Worm (Caenorhabditis elegans) whole organism, L1 larva: ENCODE measurements around the gene oat-1.

Experiments
- C04F5.9 ChIP-seq: sonication (generic microtip); optimal IDR thresholded peaks from 2 replicates; lab custom pipeline; 2016; ENCODE audit warnings: missing genetic modification characterization, missing compliant biosample characterization
- C34B4.2 ChIP-seq: sonication (generic microtip); optimal IDR thresholded peaks from 2 replicates; lab custom pipeline; 2017; ENCODE audit warnings: mild to moderate bottlenecking, missing genetic modification characterization, missing compliant biosample characterization
- aha-1 ChIP-seq: fragments of 150-350 bp; optimal IDR thresholded peaks from 2 replicates; lab custom pipeline; 2014; ENCODE audit warnings: missing biosample characterization, missing genetic modification characterization
- aly-2 ChIP-seq: fragments of 150-350 bp; optimal IDR thresholded peaks from 2 replicates; lab custom pipeline; 2014; ENCODE audit warnings: missing biosample characterization, missing genetic modification characterization
- ceh-63 ChIP-seq: fragments of 200-800 bp; sonication (Bioruptor generic); optimal IDR thresholded peaks from 2 replicates; lab custom pipeline; 2018; ENCODE audit warnings: mild to moderate bottlenecking, missing genetic modification characterization, missing compliant biosample characterization
- ceh-8 ChIP-seq: fragments of 200-800 bp; sonication (Bioruptor generic); optimal IDR thresholded peaks from 2 replicates; lab custom pipeline; 2018; ENCODE audit warnings: mild to moderate bottlenecking, missing genetic modification characterization, moderate library complexity, missing compliant biosample characterization
- ceh-82 ChIP-seq, 3 experiments: fragments of 150-350 bp in 1 of 3; sonication (generic microtip) in 2 of 3; optimal IDR thresholded peaks; 2 replicates each; lab custom pipeline; 2014 to 2017; ENCODE audit warnings: missing biosample characterization in 3 of 3, missing genetic modification characterization in 3 of 3
- ceh-88 ChIP-seq: fragments of 200-800 bp; sonication (Bioruptor generic); IDR thresholded peaks from 2 replicates; pipeline ENCODE4 v1.3.6; 2022; ENCODE audit warnings: missing genetic modification characterization, missing compliant biosample characterization
- efl-1 ChIP-seq, 4 experiments: fragments of 150-350 bp; optimal IDR thresholded peaks in 3 of 4; peaks in 1 of 4; 1 replicate in 1 of 4; 2 replicates in 3 of 4; lab custom pipeline; 2014; ENCODE audit warnings: missing biosample characterization in 2 of 4, missing genetic modification characterization in 2 of 4, missing genetic modification reagents in 2 of 4
- efl-3 ChIP-seq: fragments of 200-800 bp; sonication (Bioruptor generic); optimal IDR thresholded peaks from 2 replicates; lab custom pipeline; 2018; ENCODE audit warnings: mild to moderate bottlenecking, missing genetic modification characterization, missing compliant biosample characterization
- egl-13 ChIP-seq: sonication (generic microtip); optimal IDR thresholded peaks from 2 replicates; lab custom pipeline; 2016; ENCODE audit warnings: missing genotype, missing genetic modification reagents, missing genetic modification characterization, missing compliant biosample characterization
- egl-27 ChIP-seq, 2 experiments: fragments of 150-350 bp in 1 of 2; sonication (generic microtip); optimal IDR thresholded peaks; 3 replicates each; lab custom pipeline; 2017 to 2018; ENCODE audit warnings: missing biosample characterization in 2 of 2, missing genetic modification characterization in 2 of 2, missing genetic modification reagents in 2 of 2
- elt-2 ChIP-seq: sonication (generic microtip); optimal IDR thresholded peaks from 2 replicates; lab custom pipeline; 2016; ENCODE audit warnings: missing genetic modification characterization, mild to moderate bottlenecking, inconsistent platforms, missing compliant biosample characterization, missing genetic modification reagents
- elt-3 ChIP-seq, 6 experiments: fragments of 150-350 bp in 1 of 6; sonication (generic microtip); optimal IDR thresholded peaks; 2 replicates each; lab custom pipeline; 2017 to 2018; ENCODE audit warnings: missing biosample characterization in 6 of 6, missing genetic modification characterization in 6 of 6, inconsistent platforms in 1 of 6
- ets-5 ChIP-seq: fragments of 200-800 bp; sonication (Bioruptor generic); IDR thresholded peaks from 2 replicates; pipeline ENCODE4 v1.3.6; 2022; ENCODE audit warnings: missing genetic modification characterization, missing compliant biosample characterization
- fkh-10 ChIP-seq: sonication (generic microtip); optimal IDR thresholded peaks from 2 replicates; lab custom pipeline; 2017; ENCODE audit warnings: missing biosample characterization, missing genetic modification reagents, missing genetic modification characterization
- fkh-8 ChIP-seq: sonication (generic microtip); optimal IDR thresholded peaks from 2 replicates; lab custom pipeline; 2016; ENCODE audit warnings: mild to moderate bottlenecking, missing genetic modification characterization, missing compliant biosample characterization
- fos-1 ChIP-seq: fragments of 150-350 bp; optimal IDR thresholded peaks from 2 replicates; lab custom pipeline; 2014; ENCODE audit warnings: missing biosample characterization, missing genetic modification characterization
- grh-1 ChIP-seq: fragments of 200-800 bp; sonication (Bioruptor generic); IDR thresholded peaks from 2 replicates; pipeline ENCODE4 v1.3.6; 2022; ENCODE audit warnings: missing genetic modification reagents, missing genetic modification characterization, missing compliant biosample characterization
- hlh-4 ChIP-seq: sonication (generic microtip); optimal IDR thresholded peaks from 2 replicates; lab custom pipeline; 2016; ENCODE audit warnings: mild to moderate bottlenecking, missing genetic modification characterization, missing compliant biosample characterization
- hpl-2 ChIP-seq: fragments of 150-350 bp; optimal IDR thresholded peaks from 2 replicates; lab custom pipeline; 2014; ENCODE audit warnings: missing biosample characterization, missing genetic modification reagents, missing genetic modification characterization
- irx-1 ChIP-seq: sonication (generic microtip); optimal IDR thresholded peaks from 2 replicates; lab custom pipeline; 2016; ENCODE audit warnings: missing genetic modification characterization, missing compliant biosample characterization
- lin-13 ChIP-seq: fragments of 150-350 bp; optimal IDR thresholded peaks from 2 replicates; lab custom pipeline; 2014; ENCODE audit warnings: missing biosample characterization, missing genetic modification reagents, missing genetic modification characterization
- lin-14 ChIP-seq: fragments of 200-800 bp; sonication (Bioruptor generic); optimal IDR thresholded peaks from 2 replicates; lab custom pipeline; 2018; ENCODE audit warnings: mild to moderate bottlenecking, missing genetic modification characterization, moderate library complexity, missing compliant biosample characterization
- lin-15B ChIP-seq: fragments of 150-350 bp; sonication (generic microtip); optimal IDR thresholded peaks from 3 replicates; lab custom pipeline; 2014; ENCODE audit warnings: missing biosample characterization, missing genetic modification characterization
- lin-35 ChIP-seq, 2 experiments: fragments of 150-350 bp; optimal IDR thresholded peaks; 2 replicates each; lab custom pipeline; 2014; ENCODE audit warnings: missing biosample characterization in 2 of 2, missing genetic modification characterization in 2 of 2, missing genetic modification reagents in 2 of 2
- lir-3 ChIP-seq: sonication (generic microtip); optimal IDR thresholded peaks from 2 replicates; lab custom pipeline; 2016; ENCODE audit warnings: mild to moderate bottlenecking, missing genetic modification characterization, moderate library complexity, missing compliant biosample characterization; ENCODE audit not compliant: poor library complexity
- mab-9 ChIP-seq: fragments of 200-800 bp; sonication (Bioruptor generic); IDR thresholded peaks from 2 replicates; pipeline ENCODE4 v1.3.6; 2022; ENCODE audit warnings: missing genetic modification reagents, missing genetic modification characterization, missing compliant biosample characterization
- mef-2 ChIP-seq: fragments of 150-350 bp; optimal IDR thresholded peaks from 2 replicates; lab custom pipeline; 2014; ENCODE audit warnings: missing biosample characterization, missing genetic modification characterization
- mep-1 ChIP-seq: fragments of 150-350 bp; optimal IDR thresholded peaks from 2 replicates; lab custom pipeline; 2014; ENCODE audit warnings: missing biosample characterization, missing genetic modification characterization
- nhr-11 ChIP-seq: fragments of 150-350 bp; optimal IDR thresholded peaks from 2 replicates; lab custom pipeline; 2014; ENCODE audit warnings: missing biosample characterization, missing genetic modification characterization
- nhr-237 ChIP-seq: fragments of 150-350 bp; optimal IDR thresholded peaks from 2 replicates; lab custom pipeline; 2014; ENCODE audit warnings: missing biosample characterization, missing genetic modification characterization
- nhr-28 ChIP-seq: fragments of 150-350 bp; optimal IDR thresholded peaks from 2 replicates; lab custom pipeline; 2014; ENCODE audit warnings: missing biosample characterization, missing genetic modification characterization
- nhr-77 ChIP-seq: fragments of 150-350 bp; optimal IDR thresholded peaks from 2 replicates; lab custom pipeline; 2014; ENCODE audit warnings: missing biosample characterization, missing genetic modification characterization
- nhr-84 ChIP-seq: sonication (generic microtip); optimal IDR thresholded peaks from 2 replicates; lab custom pipeline; 2017; ENCODE audit warnings: missing biosample characterization, missing genetic modification characterization
- pag-3 ChIP-seq: sonication (generic microtip); optimal IDR thresholded peaks from 2 replicates; lab custom pipeline; 2017; ENCODE audit warnings: missing genetic modification characterization, mild to moderate bottlenecking, missing compliant biosample characterization, antibody characterized with exemption, borderline replicate concordance; ENCODE audit not compliant: insufficient read depth
- pax-3 ChIP-seq: fragments of 200-800 bp; sonication (Bioruptor generic); optimal IDR thresholded peaks from 2 replicates; lab custom pipeline; 2018; ENCODE audit warnings: mild to moderate bottlenecking, missing genetic modification characterization, moderate library complexity, missing compliant biosample characterization
- pqm-1 ChIP-seq: sonication (generic microtip); optimal IDR thresholded peaks from 3 replicates; lab custom pipeline; 2017; ENCODE audit warnings: missing biosample characterization, missing genetic modification characterization
- rnt-1 ChIP-seq: sonication (generic microtip); optimal IDR thresholded peaks from 2 replicates; lab custom pipeline; 2016; ENCODE audit warnings: mild to moderate bottlenecking, missing genetic modification characterization, moderate library complexity, missing compliant biosample characterization
- skn-1 ChIP-seq: fragments of 150-350 bp; optimal IDR thresholded peaks from 2 replicates; lab custom pipeline; 2014; ENCODE audit warnings: missing biosample characterization, missing genetic modification characterization
- sox-4 ChIP-seq: sonication (generic microtip); optimal IDR thresholded peaks from 2 replicates; lab custom pipeline; 2016; ENCODE audit warnings: missing genetic modification characterization, missing compliant biosample characterization
- sptf-1 ChIP-seq: fragments of 150-350 bp; optimal IDR thresholded peaks from 2 replicates; lab custom pipeline; 2014; ENCODE audit warnings: missing biosample characterization, missing genetic modification characterization
- swsn-7 ChIP-seq: sonication (generic microtip); optimal IDR thresholded peaks from 2 replicates; lab custom pipeline; 2016; ENCODE audit warnings: missing genetic modification characterization, missing compliant biosample characterization
- unc-130 ChIP-seq: fragments of 150-350 bp; optimal IDR thresholded peaks from 2 replicates; lab custom pipeline; 2017; ENCODE audit warnings: missing biosample characterization, missing genetic modification characterization, inconsistent platforms
- unc-62 ChIP-seq: fragments of 150-350 bp; optimal IDR thresholded peaks from 2 replicates; lab custom pipeline; 2014; ENCODE audit warnings: missing biosample characterization, missing genetic modification reagents, missing genetic modification characterization
- vab-15 ChIP-seq: sonication (generic microtip); optimal IDR thresholded peaks from 2 replicates; lab custom pipeline; 2017; ENCODE audit warnings: missing genotype, mild to moderate bottlenecking, missing genetic modification characterization, missing compliant biosample characterization
- xbp-1 ChIP-seq: sonication (generic microtip); optimal IDR thresholded peaks from 2 replicates; lab custom pipeline; 2016; ENCODE audit warnings: missing genetic modification characterization, missing compliant biosample characterization
- ztf-11 ChIP-seq, 2 experiments: sonication (generic microtip); optimal IDR thresholded peaks; 2 replicates each; lab custom pipeline; 2016 to 2017; ENCODE audit warnings: missing genetic modification characterization in 2 of 2, missing biosample characterization in 1 of 2, missing compliant biosample characterization in 1 of 2

Gene oat-1

DNA sequence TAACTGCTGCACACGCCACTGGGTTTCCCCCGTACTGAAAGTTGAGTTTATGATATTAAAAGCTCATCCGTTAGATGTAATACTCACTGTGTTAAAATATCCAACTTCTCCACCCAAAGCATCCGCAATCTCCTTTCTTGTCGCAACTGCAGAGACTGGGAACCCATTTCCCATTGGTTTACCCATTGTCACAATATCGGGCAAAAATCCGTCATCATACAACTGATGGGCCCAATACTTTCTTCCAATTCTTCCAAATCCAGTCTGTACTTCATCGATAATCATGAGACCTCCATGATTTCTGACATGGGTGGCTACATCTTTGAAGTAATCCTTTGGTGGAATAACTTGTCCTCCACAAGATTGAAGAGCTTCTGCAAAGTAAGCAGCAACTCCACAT lies 22.5 kb downstream of the oat-1 start:
- TF ChIP-seq nhr-77 (tag; lab: Kevin White, UChicago) (no peak), grh-1 (GFP tag; lab: Robert Waterston, UW) (no peak), xbp-1 (tag; lab: Kevin White, UChicago) (no peak), vab-15 (tag; lab: Kevin White, UChicago) (no peak), ceh-63 (no peak), fos-1 (no peak), ets-5 (no peak), elt-2 (no peak), mep-1 (tag; lab: Kevin White, UChicago) (no peak)

DNA sequence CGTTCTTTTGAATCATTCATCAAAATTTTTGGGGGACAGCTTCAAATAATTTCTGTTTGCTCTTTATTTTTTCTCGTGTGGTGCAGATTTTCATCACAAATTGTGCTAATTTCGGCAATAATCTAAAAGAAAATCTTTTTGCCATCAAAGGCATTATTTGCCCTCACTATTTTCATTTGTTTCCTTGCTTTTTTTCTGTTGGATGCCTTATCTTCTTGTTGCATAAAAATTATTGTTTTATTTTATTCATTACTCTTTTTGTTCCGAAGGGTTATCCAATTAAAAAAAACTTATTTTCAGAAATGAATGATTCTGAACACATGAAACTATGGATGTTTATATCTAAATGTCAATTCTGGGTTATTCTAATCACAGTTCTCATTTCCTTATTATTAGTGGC lies 25.5 kb downstream of the oat-1 start, which contains the start of gene T01B11.1:
Gene T01B11.1 (plus strand): TSS at position 301 of the 400 bp plus-strand sequence.
- TF ChIP-seq efl-1 (optimal IDR thresholded peaks at IDR 0.05; lab: Kevin White, UChicago) (no peak), efl-1 (GFP tag; optimal IDR thresholded peaks at IDR 0.05 in 1 of 2; lab: Kevin White, UChicago) (peak in 1 of 2 experiments; percentile 4), pax-3 (no peak), lir-3 (no peak)

DNA sequence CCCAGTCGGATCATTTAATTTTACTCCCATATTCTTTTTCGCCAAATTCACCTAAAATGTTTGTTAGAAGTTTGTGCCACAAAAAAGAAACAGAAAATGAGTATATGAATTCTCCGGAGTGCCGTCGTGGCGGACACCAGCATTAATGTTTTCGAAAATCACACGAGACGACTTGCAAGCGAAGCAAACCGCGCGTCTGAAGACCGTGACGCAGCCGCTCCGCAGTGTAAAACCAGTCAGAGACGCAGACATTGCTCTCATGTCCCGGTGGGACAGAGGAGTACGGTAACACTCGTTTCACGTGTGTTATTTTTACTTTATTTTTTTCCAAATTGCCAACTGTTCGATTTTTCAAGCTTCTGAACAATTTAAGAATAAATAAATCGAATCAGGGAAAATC lies 39.7 kb downstream of the oat-1 start, which contains the start of the genes T26A8.4 and pdtf-1:
Gene T26A8.4 (minus strand): TSS at position 185 of the 400 bp plus-strand sequence.
Gene pdtf-1 (plus strand): TSS at position 330 of the 400 bp plus-strand sequence.
- TF ChIP-seq nhr-77 (tag; lab: Kevin White, UChicago) (peak; percentile 95), lin-13 (GFP tag; lab: Kevin White, UChicago) (peak; percentile 97), lir-3 (peak; percentile 67), lin-35 (GFP tag; optimal IDR thresholded peaks at IDR 0.05; lab: Kevin White, UChicago) (peak; percentile 82 to 94), vab-15 (tag; lab: Kevin White, UChicago) (peak; percentile 24), ceh-8 (GFP tag; lab: Kevin White, UChicago) (peak; percentile 67), irx-1 (peak; percentile 83), fkh-8 (tag; lab: Kevin White, UChicago) (peak; percentile 95), ztf-11 (tag; optimal IDR thresholded peaks at IDR 0.05; lab: Kevin White, UChicago) (peak in 1 of 2 experiments; percentile 84), elt-2 (peak; percentile 49), nhr-28 (no peak), aly-2 (tag; lab: Kevin White, UChicago) (peak; percentile 50), mef-2 (tag; lab: Kevin White, UChicago) (peak; percentile 94), elt-3 (tag; optimal IDR thresholded peaks at IDR 0.05; lab: Kevin White, UChicago) (peak in 5 of 6 experiments; percentile 66 to 93 (median 85)), nhr-237 (tag; lab: Kevin White, UChicago) (peak; percentile 80), mab-9 (GFP tag; lab: Robert Waterston, UW) (peak; percentile 43; the same call in 1 of the 2 replicates), pag-3 (no peak), ets-5 (no peak), C34B4.2 (tag; lab: Kevin White, UChicago) (peak; percentile 57), skn-1 (tag; lab: Kevin White, UChicago) (peak; percentile 97), swsn-7 (tag; lab: Kevin White, UChicago) (peak; percentile 92), hpl-2 (peak; percentile 65), lin-14 (GFP tag; lab: Kevin White, UChicago) (peak; percentile 95), efl-3 (no peak), sox-4 (tag; lab: Kevin White, UChicago) (peak; percentile 48), C04F5.9 (tag; lab: Kevin White, UChicago) (peak; percentile 42), lin-15B (tag; lab: Kevin White, UChicago) (peak; percentile 90), sptf-1 (no peak), ceh-88 (GFP tag; lab: Robert Waterston, UW) (peak; percentile 82), pqm-1 (tag; lab: Kevin White, UChicago) (no peak), xbp-1 (tag; lab: Kevin White, UChicago) (peak; percentile 95), nhr-11 (tag; lab: Kevin White, UChicago) (peak; percentile 84), fkh-10 (peak; percentile 86), ceh-82 (tag; optimal IDR thresholded peaks at IDR 0.05; lab: Kevin White, UChicago) (peak; percentile 95 to 98 (median 96)), rnt-1 (tag; lab: Kevin White, UChicago) (peak; percentile 94), unc-62 (GFP tag; lab: Kevin White, UChicago) (peak; percentile 19), nhr-84 (tag; lab: Kevin White, UChicago) (no peak), egl-13 (peak; percentile 82), unc-130 (tag; lab: Kevin White, UChicago) (peak; percentile 88), aha-1 (tag; lab: Kevin White, UChicago) (peak; percentile 57), egl-27 (tag; optimal IDR thresholded peaks at IDR 0.05; lab: Kevin White, UChicago) (peak; percentile 50 to 72), hlh-4 (tag; lab: Kevin White, UChicago) (no peak)
